Fruit fly (Drosophila melanogaster) whole organism, prepupa: ENCODE measurements around the gene CG15385.

Experiments used
- Blimp-1 ChIP-seq: fragments of 200-800 bp; sonication (Bioruptor generic); optimal IDR thresholded peaks from 3 replicates; lab custom pipeline; 2017; ENCODE audit warnings: missing biosample characterization, missing genetic modification characterization, mild to moderate bottlenecking, moderate library complexity, missing genetic modification reagents
- CG10631 ChIP-seq: fragments of 200-800 bp; sonication (Bioruptor generic); optimal IDR thresholded peaks from 2 replicates; lab custom pipeline; 2016; ENCODE audit warnings: missing biosample characterization, missing genetic modification characterization
- CG10669 ChIP-seq: fragments of 200-800 bp; sonication (Bioruptor generic); optimal IDR thresholded peaks from 3 replicates; lab custom pipeline; 2018; ENCODE audit warnings: missing biosample characterization, mild to moderate bottlenecking, missing genetic modification characterization, moderate library complexity
- CG11294 ChIP-seq: fragments of 200-800 bp; sonication (Bioruptor generic); IDR thresholded peaks from 2 replicates; pipeline ENCODE4 v1.3.6; 2022; ENCODE audit warnings: missing biosample characterization, missing genetic modification characterization
- CG11762 ChIP-seq: fragments of 200-800 bp; sonication (Bioruptor generic); optimal IDR thresholded peaks from 3 replicates; lab custom pipeline; 2016; ENCODE audit warnings: missing biosample characterization, missing genetic modification characterization; ENCODE audit not compliant: insufficient read depth
- CG15336 ChIP-seq: fragments of 200-800 bp; sonication (Bioruptor generic); IDR thresholded peaks from 2 replicates; pipeline ENCODE4 v1.3.6; 2022; ENCODE audit warnings: missing biosample characterization, missing genetic modification characterization
- CG1621 ChIP-seq: fragments of 200-800 bp; sonication (Bioruptor generic); optimal IDR thresholded peaks from 3 replicates; lab custom pipeline; 2018; ENCODE audit warnings: missing biosample characterization, mild to moderate bottlenecking, missing genetic modification characterization
- CG3032 ChIP-seq: fragments of 200-800 bp; optimal IDR thresholded peaks from 2 replicates; lab custom pipeline; 2019; ENCODE audit warnings: missing biosample characterization, mild to moderate bottlenecking, missing genetic modification characterization, moderate library complexity
- CG32006 ChIP-seq: fragments of 200-800 bp; sonication (Bioruptor generic); optimal IDR thresholded peaks from 3 replicates; lab custom pipeline; 2017; ENCODE audit warnings: missing biosample characterization, mild to moderate bottlenecking, missing genetic modification characterization
- CG34406 ChIP-seq: fragments of 200-800 bp; sonication (Bioruptor generic); optimal IDR thresholded peaks from 3 replicates; lab custom pipeline; 2016; ENCODE audit warnings: missing biosample characterization, missing genetic modification characterization
- CG3919 ChIP-seq: fragments of 200-800 bp; sonication (Bioruptor generic); optimal IDR thresholded peaks from 3 replicates; lab custom pipeline; 2016; ENCODE audit warnings: missing biosample characterization, missing genetic modification characterization
- CG4318 ChIP-seq: fragments of 200-800 bp; sonication (Bioruptor generic); optimal IDR thresholded peaks from 3 replicates; lab custom pipeline; 2017; ENCODE audit warnings: missing biosample characterization, mild to moderate bottlenecking, missing genetic modification characterization
- CG6163 ChIP-seq: fragments of 200-800 bp; sonication (Bioruptor generic); IDR thresholded peaks from 3 replicates; pipeline ENCODE4 v1.3.6; 2022; ENCODE audit warnings: missing biosample characterization, missing genetic modification characterization
- CG6276 ChIP-seq: fragments of 200-800 bp; sonication (Bioruptor generic); optimal IDR thresholded peaks from 2 replicates; lab custom pipeline; 2017; ENCODE audit warnings: missing biosample characterization, mild to moderate bottlenecking, missing genetic modification characterization
- CG6792 ChIP-seq: fragments of 200-800 bp; sonication (Bioruptor generic); optimal IDR thresholded peaks from 3 replicates; lab custom pipeline; 2016; ENCODE audit warnings: missing biosample characterization, missing genetic modification characterization
- CG7368 ChIP-seq: fragments of 200-800 bp; sonication (Bioruptor generic); optimal IDR thresholded peaks from 3 replicates; lab custom pipeline; 2016; ENCODE audit warnings: missing biosample characterization, missing genetic modification characterization
- CG8119 ChIP-seq: fragments of 200-800 bp; sonication (Bioruptor generic); IDR thresholded peaks from 3 replicates; pipeline ENCODE4 v1.3.6; 2022; ENCODE audit warnings: missing biosample characterization, missing genetic modification characterization
- CG8319 ChIP-seq: fragments of 200-800 bp; sonication (Bioruptor generic); optimal IDR thresholded peaks from 3 replicates; lab custom pipeline; 2016; ENCODE audit warnings: missing biosample characterization, missing genetic modification characterization
- CG8632 ChIP-seq: fragments of 200-800 bp; sonication (Bioruptor generic); optimal IDR thresholded peaks from 3 replicates; lab custom pipeline; 2016; ENCODE audit warnings: missing biosample characterization, missing genetic modification characterization
- CG9139 ChIP-seq: fragments of 200-800 bp; sonication (Bioruptor generic); optimal IDR thresholded peaks from 3 replicates; lab custom pipeline; 2017; ENCODE audit warnings: missing biosample characterization, mild to moderate bottlenecking, missing genetic modification characterization
- Eip75B ChIP-seq: fragments of 200-800 bp; sonication (Bioruptor generic); optimal IDR thresholded peaks from 3 replicates; lab custom pipeline; 2016; ENCODE audit warnings: missing biosample characterization, missing genetic modification characterization
- Eip78C ChIP-seq: fragments of 200-800 bp; sonication (Bioruptor generic); peaks from one replicate; lab custom pipeline; 2016; ENCODE audit warnings: missing biosample characterization, missing genetic modification characterization
- Eip93F ChIP-seq: fragments of 200-800 bp; sonication (Bioruptor generic); optimal IDR thresholded peaks from 2 replicates; lab custom pipeline; 2016; ENCODE audit warnings: missing biosample characterization, mild to moderate bottlenecking, missing genetic modification characterization
- Ets21C ChIP-seq: fragments of 200-800 bp; sonication (Bioruptor generic); optimal IDR thresholded peaks from 3 replicates; lab custom pipeline; 2016; ENCODE audit warnings: missing biosample characterization, missing genetic modification characterization
- Ets96B ChIP-seq: fragments of 200-800 bp; optimal IDR thresholded peaks from 2 replicates; lab custom pipeline; 2019; ENCODE audit warnings: missing biosample characterization, mild to moderate bottlenecking, missing genetic modification characterization, moderate library complexity
- Gug ChIP-seq: fragments of 200-800 bp; sonication (Bioruptor generic); IDR thresholded peaks from 2 replicates; pipeline ENCODE4 v1.3.6; 2022; ENCODE audit warnings: missing biosample characterization, missing genetic modification characterization
- Hr38 ChIP-seq: sonication (Bioruptor generic); optimal IDR thresholded peaks from 2 replicates; lab custom pipeline; 2016; ENCODE audit warnings: missing biosample characterization, missing genetic modification characterization
- Hr4 ChIP-seq: fragments of 200-800 bp; sonication (Bioruptor generic); optimal IDR thresholded peaks from 3 replicates; lab custom pipeline; 2016; ENCODE audit warnings: missing biosample characterization, missing genetic modification characterization
- Lpt ChIP-seq: fragments of 200-800 bp; sonication (Bioruptor generic); optimal IDR thresholded peaks from 3 replicates; lab custom pipeline; 2016; ENCODE audit warnings: missing biosample characterization, missing genetic modification characterization
- Met ChIP-seq: fragments of 200-800 bp; sonication (Bioruptor generic); optimal IDR thresholded peaks from 3 replicates; lab custom pipeline; 2016; ENCODE audit warnings: missing biosample characterization, missing genetic modification characterization
- OdsH ChIP-seq: fragments of 200-800 bp; sonication (Bioruptor generic); optimal IDR thresholded peaks from 3 replicates; lab custom pipeline; 2016; ENCODE audit warnings: missing biosample characterization, missing genetic modification characterization
- Smox ChIP-seq: fragments of 200-800 bp; sonication (Bioruptor generic); optimal IDR thresholded peaks from 3 replicates; lab custom pipeline; 2016; ENCODE audit warnings: missing biosample characterization, missing genetic modification characterization
- Sox102F ChIP-seq: fragments of 200-800 bp; sonication (Bioruptor generic); optimal IDR thresholded peaks from 2 replicates; lab custom pipeline; 2016; ENCODE audit warnings: missing biosample characterization, mild to moderate bottlenecking, missing genetic modification characterization
- Sox14 ChIP-seq: fragments of 200-800 bp; sonication (Bioruptor generic); optimal IDR thresholded peaks from 3 replicates; lab custom pipeline; 2016; ENCODE audit warnings: missing biosample characterization, missing genetic modification characterization
- Sox15 ChIP-seq: fragments of 200-800 bp; sonication (Bioruptor generic); optimal IDR thresholded peaks from 3 replicates; lab custom pipeline; 2016; ENCODE audit warnings: missing biosample characterization, missing genetic modification characterization
- achi ChIP-seq: fragments of 200-800 bp; sonication (Bioruptor generic); optimal IDR thresholded peaks from 3 replicates; lab custom pipeline; 2016; ENCODE audit warnings: missing biosample characterization, missing genetic modification characterization
- acj6 ChIP-seq: fragments of 200-800 bp; sonication (Bioruptor generic); optimal IDR thresholded peaks from 3 replicates; lab custom pipeline; 2016; ENCODE audit warnings: missing biosample characterization, missing genetic modification characterization
- eg ChIP-seq: fragments of 200-800 bp; sonication (Bioruptor generic); IDR thresholded peaks from 3 replicates; pipeline ENCODE4 v1.3.6; 2022; ENCODE audit warnings: missing biosample characterization, missing genetic modification characterization
- esn ChIP-seq: fragments of 200-800 bp; sonication (Bioruptor generic); optimal IDR thresholded peaks from 2 replicates; lab custom pipeline; 2016; ENCODE audit warnings: missing biosample characterization, mild to moderate bottlenecking, missing genetic modification characterization, moderate library complexity
- fd59A ChIP-seq: fragments of 200-800 bp; sonication (Bioruptor generic); optimal IDR thresholded peaks from 2 replicates; lab custom pipeline; 2017; ENCODE audit warnings: missing biosample characterization, mild to moderate bottlenecking, missing genetic modification characterization, missing genetic modification reagents
- fd85E ChIP-seq: fragments of 200-800 bp; sonication (Bioruptor generic); optimal IDR thresholded peaks from 3 replicates; lab custom pipeline; 2016; ENCODE audit warnings: missing biosample characterization, missing genetic modification characterization
- fkh ChIP-seq: fragments of 200-800 bp; sonication (Bioruptor generic); optimal IDR thresholded peaks from 3 replicates; lab custom pipeline; 2017; ENCODE audit warnings: missing biosample characterization, mild to moderate bottlenecking, missing genetic modification characterization, moderate library complexity
- net ChIP-seq: fragments of 200-800 bp; sonication (Bioruptor generic); optimal IDR thresholded peaks from 3 replicates; lab custom pipeline; 2016; ENCODE audit warnings: missing biosample characterization, missing genetic modification characterization
- pdm3 ChIP-seq: fragments of 200-800 bp; sonication (Bioruptor generic); optimal IDR thresholded peaks from 3 replicates; lab custom pipeline; 2016; ENCODE audit warnings: missing biosample characterization, missing genetic modification characterization
- salr ChIP-seq, 2 experiments: fragments of 200-800 bp; sonication (Bioruptor generic); optimal IDR thresholded peaks; 3 replicates each; lab custom pipeline; 2016 to 2018; ENCODE audit warnings: missing biosample characterization in 2 of 2, missing genetic modification characterization in 2 of 2, mild to moderate bottlenecking in 1 of 2
- ss ChIP-seq, 2 experiments: fragments of 200-800 bp; sonication (Bioruptor generic); optimal IDR thresholded peaks; 2 replicates in 1 of 2; 3 replicates in 1 of 2; lab custom pipeline; 2017 to 2018; ENCODE audit warnings: mild to moderate bottlenecking in 2 of 2, missing biosample characterization in 2 of 2, missing genetic modification characterization in 2 of 2, moderate library complexity in 1 of 2
- svp ChIP-seq: fragments of 200-800 bp; sonication (Bioruptor generic); peaks from one replicate; lab custom pipeline; 2016; ENCODE audit warnings: missing biosample characterization, missing genetic modification characterization
- topi ChIP-seq: fragments of 200-800 bp; sonication (Bioruptor generic); optimal IDR thresholded peaks from 3 replicates; lab custom pipeline; 2016; ENCODE audit warnings: missing biosample characterization, missing genetic modification characterization

CG15385 gene

DNA sequence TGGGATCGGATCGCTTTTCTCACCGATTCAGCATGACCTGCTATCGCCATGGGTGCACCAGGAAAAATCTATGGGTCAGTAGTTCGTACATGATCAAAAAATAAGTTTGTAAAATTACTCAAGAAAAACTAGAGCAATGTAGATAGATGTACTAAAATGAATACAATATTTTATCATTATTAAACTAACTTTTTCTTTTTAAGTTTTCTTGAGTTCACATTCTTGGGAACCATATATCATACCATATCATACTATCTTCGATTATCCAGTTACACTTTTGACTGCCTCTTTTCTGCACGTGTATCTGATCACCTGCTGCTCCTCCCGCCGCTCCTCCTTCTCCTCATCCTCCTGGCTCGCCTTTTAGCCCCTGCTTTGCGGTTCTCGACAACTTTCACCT is 27.0 kb downstream of the CG15385 start (continued):
- TF ChIP-seq pdm3 (peak; percentile 48), Sox15 (GFP tag; lab: Kevin White, UChicago) (no peak), topi (GFP tag; lab: Kevin White, UChicago) (peak; percentile 29), CG8119 (GFP tag; lab: Robert Waterston, UW) (peak; percentile 69), Blimp-1 (GFP tag; lab: Kevin White, UChicago) (no peak), net (no peak), CG4318 (GFP tag; lab: Kevin White, UChicago) (peak; percentile 67), achi (GFP tag; lab: Kevin White, UChicago) (peak; percentile 57), Sox14 (GFP tag; lab: Kevin White, UChicago) (peak; percentile 42), Ets96B (no peak), CG8632 (GFP tag; lab: Kevin White, UChicago) (peak; percentile 42), Hr38 (no peak), Met (GFP tag; lab: Kevin White, UChicago) (peak; percentile 48), Eip78C (peak; percentile 87)

DNA sequence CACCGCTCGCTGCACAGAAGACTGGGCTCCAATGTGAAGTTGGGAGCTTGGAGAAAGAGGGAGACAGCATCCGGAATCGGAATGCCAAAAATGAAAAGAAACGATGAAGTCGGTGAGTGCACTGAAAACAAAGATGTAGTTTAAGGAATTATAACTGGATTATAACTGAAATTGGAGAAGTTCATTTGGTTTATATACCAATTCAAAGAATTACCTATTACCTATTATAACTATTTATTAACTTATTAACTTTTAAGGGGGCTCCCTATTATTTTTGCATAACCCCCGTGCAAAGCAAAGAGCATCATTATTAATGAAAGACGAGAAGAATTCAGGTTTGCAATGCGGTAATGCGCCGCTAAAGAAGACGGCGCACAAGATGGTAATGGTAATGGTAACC is 27.7 kb downstream of the CG15385 start:
- TF ChIP-seq CG10669 (GFP tag; lab: Kevin White, UChicago) (peak; percentile 7), esn (peak; percentile 56), Hr38 (no peak), CG6792 (peak; percentile 52), eg (peak; percentile 66), CG11294 (GFP tag; lab: Robert Waterston, UW) (no peak), Eip75B (peak; percentile 40), CG8119 (GFP tag; lab: Robert Waterston, UW) (peak; percentile 70), CG3032 (peak; percentile 22), Sox15 (GFP tag; lab: Kevin White, UChicago) (peak; percentile 17), achi (GFP tag; lab: Kevin White, UChicago) (peak; percentile 61), pdm3 (peak; percentile 43), CG1621 (tag; lab: Kevin White, UChicago) (no peak), Eip78C (peak; percentile 87), svp (GFP tag; lab: Kevin White, UChicago) (peak; percentile 81), CG11762 (GFP tag; lab: Kevin White, UChicago) (peak; percentile 29), Eip93F (GFP tag; lab: Kevin White, UChicago) (peak; percentile 16), Sox14 (GFP tag; lab: Kevin White, UChicago) (peak; percentile 9), acj6 (GFP tag; lab: Kevin White, UChicago) (peak; percentile 60), fkh (GFP tag; lab: Kevin White, UChicago) (no peak), fd85E (GFP tag; lab: Kevin White, UChicago) (no peak), salr (GFP tag; optimal IDR thresholded peaks at IDR 0.05; lab: Kevin White, UChicago) (peak in 1 of 2 experiments; percentile 27), topi (GFP tag; lab: Kevin White, UChicago) (peak; percentile 17), Met (GFP tag; lab: Kevin White, UChicago) (peak; percentile 50), CG34406 (GFP tag; lab: Kevin White, UChicago) (peak; percentile 63), Ets96B (peak; percentile 38), CG10631 (peak; percentile 56), fd59A (no peak), CG6276 (GFP tag; lab: Kevin White, UChicago) (peak; percentile 56), Lpt (GFP tag; lab: Kevin White, UChicago) (no peak), Sox102F (GFP tag; lab: Kevin White, UChicago) (peak; percentile 51), Smox (GFP tag; lab: Kevin White, UChicago) (peak; percentile 44), CG8632 (GFP tag; lab: Kevin White, UChicago) (peak; percentile 26), CG7368 (GFP tag; lab: Kevin White, UChicago) (peak; percentile 10), CG6163 (GFP tag; lab: Robert Waterston, UW) (peak; percentile 71), CG9139 (GFP tag; lab: Kevin White, UChicago) (no peak), CG32006 (GFP tag; lab: Kevin White, UChicago) (peak; percentile 62), CG4318 (GFP tag; lab: Kevin White, UChicago) (peak; percentile 2), CG8319 (GFP tag; lab: Kevin White, UChicago) (peak; percentile 30), Gug (GFP tag; lab: Robert Waterston, UW) (0 out of 2 replicates have a peak, but pooled peaks have one; percentile 46), Ets21C (GFP tag; lab: Kevin White, UChicago) (no peak), CG15336 (0 out of 2 replicates have a peak, but pooled peaks have one; percentile 55), CG3919 (peak; percentile 60), Hr4 (GFP tag; lab: Kevin White, UChicago) (no peak), ss (GFP tag; optimal IDR thresholded peaks at IDR 0.05; lab: Kevin White, UChicago) (peak in 1 of 2 experiments; percentile 7), OdsH (GFP tag; lab: Kevin White, UChicago) (peak; percentile 61)
